Worm (Caenorhabditis elegans) whole organism, mixed stage, embryonic: Measurements from ENCODE around the gene noca-1.

ENCODE experiments used
- M03D4.4 ChIP-seq: sonication (generic microtip); optimal IDR thresholded peaks from 2 replicates; lab custom pipeline; 2017; ENCODE audit warnings: mild to moderate bottlenecking, missing genetic modification characterization, missing compliant biosample characterization
- bed-3 ChIP-seq: fragments of 200-800 bp; sonication (Bioruptor generic); optimal IDR thresholded peaks from 3 replicates; lab custom pipeline; 2018; ENCODE audit warnings: mild to moderate bottlenecking, missing genetic modification characterization, moderate library complexity, missing compliant biosample characterization
- blmp-1 ChIP-seq: fragments of 150-350 bp; optimal IDR thresholded peaks from 2 replicates; lab custom pipeline; 2014; ENCODE audit warnings: missing biosample characterization, missing genetic modification characterization
- ceh-43 ChIP-seq: fragments of 200-800 bp; sonication (Bioruptor generic); optimal IDR thresholded peaks from 2 replicates; lab custom pipeline; 2018; ENCODE audit warnings: mild to moderate bottlenecking, missing genetic modification characterization, moderate library complexity, missing compliant biosample characterization
- ceh-83 ChIP-seq: fragments of 200-800 bp; sonication (Bioruptor generic); optimal IDR thresholded peaks from 2 replicates; lab custom pipeline; 2018; ENCODE audit warnings: mild to moderate bottlenecking, missing genetic modification characterization, missing compliant biosample characterization
- ces-1 ChIP-seq: fragments of 150-350 bp; optimal IDR thresholded peaks from 2 replicates; lab custom pipeline; 2014; ENCODE audit warnings: missing biosample characterization, missing genetic modification reagents, missing genetic modification characterization
- cnd-1 ChIP-seq: fragments of 200-800 bp; sonication (Bioruptor generic); optimal IDR thresholded peaks from 2 replicates; lab custom pipeline; 2018; ENCODE audit warnings: mild to moderate bottlenecking, missing genetic modification characterization, missing compliant biosample characterization
- elt-1 ChIP-seq: sonication (generic microtip); optimal IDR thresholded peaks from 2 replicates; lab custom pipeline; 2017; ENCODE audit warnings: missing genetic modification characterization, mild to moderate bottlenecking, missing compliant biosample characterization, antibody characterized with exemption, moderate library complexity, borderline replicate concordance; ENCODE audit not compliant: insufficient read depth
- flh-1 ChIP-seq: fragments of 200-800 bp; sonication (Bioruptor generic); optimal IDR thresholded peaks from 2 replicates; lab custom pipeline; 2018; ENCODE audit warnings: mild to moderate bottlenecking, missing genetic modification characterization, moderate library complexity, missing compliant biosample characterization
- ham-2 ChIP-seq: fragments of 200-800 bp; sonication (Bioruptor generic); optimal IDR thresholded peaks from 2 replicates; lab custom pipeline; 2018; ENCODE audit warnings: mild to moderate bottlenecking, missing genetic modification characterization, missing compliant biosample characterization
- hlh-1 ChIP-seq: fragments of 150-350 bp; optimal IDR thresholded peaks from 2 replicates; lab custom pipeline; 2014; ENCODE audit warnings: missing biosample characterization, missing genetic modification reagents, missing genetic modification characterization
- lin-32 ChIP-seq: fragments of 200-800 bp; sonication (Bioruptor generic); optimal IDR thresholded peaks from 2 replicates; lab custom pipeline; 2018; ENCODE audit warnings: mild to moderate bottlenecking, missing genetic modification characterization, missing compliant biosample characterization
- lsy-2 ChIP-seq: fragments of 150-350 bp; optimal IDR thresholded peaks from 2 replicates; lab custom pipeline; 2014; ENCODE audit warnings: missing biosample characterization, missing genetic modification characterization
- mab-5 ChIP-seq: fragments of 150-350 bp; optimal IDR thresholded peaks from 2 replicates; lab custom pipeline; 2014; ENCODE audit warnings: missing biosample characterization, missing genetic modification characterization
- mep-1 ChIP-seq: fragments of 150-350 bp; optimal IDR thresholded peaks from 2 replicates; lab custom pipeline; 2017; ENCODE audit warnings: missing biosample characterization, missing genetic modification reagents, missing genetic modification characterization, inconsistent platforms
- mls-2 ChIP-seq: sonication (generic microtip); optimal IDR thresholded peaks from 2 replicates; lab custom pipeline; 2016; ENCODE audit warnings: mild to moderate bottlenecking, missing genetic modification characterization, moderate library complexity, missing compliant biosample characterization
- nhr-12 ChIP-seq: fragments of 150-350 bp; optimal IDR thresholded peaks from 2 replicates; lab custom pipeline; 2014; ENCODE audit warnings: missing biosample characterization, missing genetic modification characterization
- nhr-2 ChIP-seq: fragments of 150-350 bp; optimal IDR thresholded peaks from 2 replicates; lab custom pipeline; 2014; ENCODE audit warnings: missing biosample characterization, missing genetic modification characterization
- nhr-237 ChIP-seq: fragments of 150-350 bp; optimal IDR thresholded peaks from 2 replicates; lab custom pipeline; 2014; ENCODE audit warnings: missing biosample characterization, missing genetic modification characterization
- nhr-28 ChIP-seq: fragments of 150-350 bp; optimal IDR thresholded peaks from 2 replicates; lab custom pipeline; 2014; ENCODE audit warnings: missing biosample characterization, missing genetic modification characterization
- nhr-76 ChIP-seq: sonication (generic microtip); optimal IDR thresholded peaks from 2 replicates; lab custom pipeline; 2017; ENCODE audit warnings: missing biosample characterization, missing genetic modification characterization
- pha-4 ChIP-seq: fragments of 150-350 bp; optimal IDR thresholded peaks from 2 replicates; lab custom pipeline; 2018; ENCODE audit warnings: missing biosample characterization, missing genetic modification reagents, missing genetic modification characterization
- snpc-4 ChIP-seq: fragments of 150-350 bp; optimal IDR thresholded peaks from 2 replicates; lab custom pipeline; 2014; ENCODE audit warnings: missing biosample characterization, missing genetic modification characterization
- sptf-1 ChIP-seq: sonication (generic microtip); optimal IDR thresholded peaks from 2 replicates; lab custom pipeline; 2017; ENCODE audit warnings: mild to moderate bottlenecking, missing genetic modification characterization, moderate library complexity, missing compliant biosample characterization
- tbx-8 ChIP-seq: fragments of 200-800 bp; sonication (Bioruptor generic); optimal IDR thresholded peaks from 2 replicates; lab custom pipeline; 2018; ENCODE audit warnings: mild to moderate bottlenecking, missing genetic modification characterization, moderate library complexity, missing compliant biosample characterization
- unc-120 ChIP-seq: sonication (generic microtip); optimal IDR thresholded peaks from 2 replicates; lab custom pipeline; 2017; ENCODE audit warnings: missing genetic modification characterization, missing compliant biosample characterization; ENCODE audit not compliant: poor library complexity, severe bottlenecking
- unc-39 ChIP-seq: fragments of 150-350 bp; optimal IDR thresholded peaks from 2 replicates; lab custom pipeline; 2014; ENCODE audit warnings: missing biosample characterization, missing genetic modification characterization
- unc-62 ChIP-seq: fragments of 150-350 bp; optimal IDR thresholded peaks from 2 replicates; lab custom pipeline; 2014; ENCODE audit warnings: missing biosample characterization, missing genetic modification reagents, missing genetic modification characterization
- ztf-11 ChIP-seq: fragments of 150-350 bp; optimal IDR thresholded peaks from 2 replicates; lab custom pipeline; 2014; ENCODE audit warnings: missing biosample characterization, missing genetic modification characterization

Gene noca-1

ce11 chrV:13157073-13157472 lies 4.4 kb downstream of the noca-1 start:
- no peak for TF ChIP-seq flh-1 (GFP tag; lab: Kevin White, UChicago)
- TF ChIP-seq unc-62 (GFP tag; lab: Kevin White, UChicago): peak; percentile 57

ce11 chrV:13161052-13161451 lies 8.3 kb downstream of the noca-1 start:
- TF ChIP-seq unc-62 (GFP tag; lab: Kevin White, UChicago) (peak; percentile 4), nhr-28 (tag; lab: Kevin White, UChicago) (no peak), mab-5 (tag; lab: Kevin White, UChicago) (no peak)

- TF ChIP-seq nhr-2 (no peak), pha-4 (tag; lab: Kevin White, UChicago) (no peak), sptf-1 (no peak), nhr-76 (tag; lab: Kevin White, UChicago) (no peak), unc-39 (tag; lab: Kevin White, UChicago) (no peak), hlh-1 (tag; lab: Kevin White, UChicago) (no peak), mep-1 (no peak), cnd-1 (no peak), ceh-83 (GFP tag; lab: Kevin White, UChicago) (no peak), unc-120 (tag; lab: Kevin White, UChicago) (no peak), tbx-8 (GFP tag; lab: Kevin White, UChicago) (no peak), bed-3 (no peak)
Observed at ce11 chrV:13162885-13163284, 10.2 kb downstream of the noca-1 start.

ce11 chrV:13163841-13164240 lies 11.1 kb downstream of the noca-1 start:
- no peak for TF ChIP-seq tbx-8 (GFP tag; lab: Kevin White, UChicago)
- no peak for TF ChIP-seq mls-2 (tag; lab: Kevin White, UChicago)
- TF ChIP-seq ztf-11 (tag; lab: Kevin White, UChicago): no peak
- TF ChIP-seq nhr-2: no peak
- no peak for TF ChIP-seq mab-5 (tag; lab: Kevin White, UChicago)
- no peak for TF ChIP-seq cnd-1
- no peak for TF ChIP-seq pha-4 (tag; lab: Kevin White, UChicago)
- TF ChIP-seq sptf-1: no peak
- no peak for TF ChIP-seq ceh-83 (GFP tag; lab: Kevin White, UChicago)
- no peak for TF ChIP-seq ceh-43 (GFP tag; lab: Kevin White, UChicago)
- TF ChIP-seq snpc-4 (tag; lab: Kevin White, UChicago): no peak
- TF ChIP-seq unc-39 (tag; lab: Kevin White, UChicago): no peak
- TF ChIP-seq flh-1 (GFP tag; lab: Kevin White, UChicago): no peak
- TF ChIP-seq, all 35 proteins: peak for 0

ce11 chrV:13165244-13165643 lies 12.5 kb downstream of the noca-1 start:
- no peak for TF ChIP-seq flh-1 (GFP tag; lab: Kevin White, UChicago)
- TF ChIP-seq ces-1 (GFP tag; lab: Kevin White, UChicago): peak; percentile 97
- TF ChIP-seq nhr-12 (tag; lab: Kevin White, UChicago): no peak
- no peak for TF ChIP-seq ham-2 (GFP tag; lab: Kevin White, UChicago)

- no peak for TF ChIP-seq lin-32
- no peak for TF ChIP-seq ces-1 (GFP tag; lab: Kevin White, UChicago)
- no peak for TF ChIP-seq ztf-11 (tag; lab: Kevin White, UChicago)
- no peak for TF ChIP-seq nhr-2
- TF ChIP-seq mls-2 (tag; lab: Kevin White, UChicago): no peak
- no peak for TF ChIP-seq nhr-237 (tag; lab: Kevin White, UChicago)
- TF ChIP-seq sptf-1: no peak
- no peak for TF ChIP-seq hlh-1 (tag; lab: Kevin White, UChicago)
- no peak for TF ChIP-seq blmp-1
- no peak for TF ChIP-seq unc-39 (tag; lab: Kevin White, UChicago)
- TF ChIP-seq elt-1 (tag; lab: Kevin White, UChicago): no peak
- no peak for TF ChIP-seq unc-120 (tag; lab: Kevin White, UChicago)
- TF ChIP-seq mab-5 (tag; lab: Kevin White, UChicago): no peak
- TF ChIP-seq M03D4.4: no peak
- no peak for TF ChIP-seq lsy-2 (tag; lab: Kevin White, UChicago)
- TF ChIP-seq pha-4 (tag; lab: Kevin White, UChicago): no peak
- TF ChIP-seq snpc-4 (tag; lab: Kevin White, UChicago): no peak
- TF ChIP-seq nhr-76 (tag; lab: Kevin White, UChicago): no peak
- TF ChIP-seq flh-1 (GFP tag; lab: Kevin White, UChicago): no peak
Observed at ce11 chrV:13166582-13166981, 13.9 kb downstream of the noca-1 start.
